Fruit fly (Drosophila melanogaster) whole organism, embryonic: ENCODE results near the gene Sec10.

Experiments used
- Adf1 ChIP-seq: fragments of 200-800 bp; sonication (Bioruptor generic); IDR thresholded peaks from 2 replicates; pipeline ENCODE4 v1.3.6; 2022; ENCODE audit warnings: missing biosample characterization, missing genetic modification characterization
- B-H1 ChIP-seq: fragments of 200-800 bp; sonication (Bioruptor generic); IDR thresholded peaks from 3 replicates; pipeline ENCODE4 v1.3.6; 2022; ENCODE audit warnings: missing biosample characterization, missing genetic modification characterization
- B-H2 ChIP-seq: fragments of 200-800 bp; sonication (Bioruptor generic); optimal IDR thresholded peaks from 2 replicates; lab custom pipeline; 2018; ENCODE audit warnings: missing biosample characterization, mild to moderate bottlenecking, missing genetic modification characterization
- CG10462 ChIP-seq: fragments of 200-800 bp; sonication (Bioruptor generic); optimal IDR thresholded peaks from 2 replicates; lab custom pipeline; 2016; ENCODE audit warnings: missing biosample characterization, missing genetic modification characterization
- CG10959 ChIP-seq: fragments of 200-800 bp; sonication (Bioruptor generic); IDR thresholded peaks from 2 replicates; pipeline ENCODE4 v1.3.6; 2022; ENCODE audit warnings: missing biosample characterization, missing genetic modification characterization
- CG11093 ChIP-seq: fragments of 200-800 bp; sonication (Bioruptor generic); IDR thresholded peaks from 3 replicates; pipeline ENCODE4 v1.3.6; 2022; ENCODE audit warnings: missing biosample characterization, missing genetic modification characterization
- CG11247 ChIP-seq: fragments of 200-800 bp; sonication (Bioruptor generic); IDR thresholded peaks from 2 replicates; pipeline ENCODE4 v1.3.6; 2022; ENCODE audit warnings: missing biosample characterization, missing genetic modification characterization
- CG11696 ChIP-seq: fragments of 200-800 bp; sonication (Bioruptor generic); IDR thresholded peaks from 2 replicates; pipeline ENCODE4 v1.3.6; 2022; ENCODE audit warnings: missing biosample characterization, missing genetic modification characterization
- CG12155 ChIP-seq: fragments of 200-800 bp; sonication (Bioruptor generic); optimal IDR thresholded peaks from 3 replicates; lab custom pipeline; 2016; ENCODE audit warnings: missing biosample characterization, missing genetic modification characterization
- CG12299 ChIP-seq: fragments of 200-800 bp; sonication (Bioruptor generic); optimal IDR thresholded peaks from 2 replicates; lab custom pipeline; 2018; ENCODE audit warnings: missing biosample characterization, mild to moderate bottlenecking, missing genetic modification characterization
- CG1233 ChIP-seq: fragments of 200-800 bp; sonication (Bioruptor generic); optimal IDR thresholded peaks from 4 replicates; lab custom pipeline; 2018; ENCODE audit warnings: missing biosample characterization, mild to moderate bottlenecking, missing genetic modification characterization
- CG12659 ChIP-seq: fragments of 200-800 bp; sonication (Bioruptor generic); optimal IDR thresholded peaks from 3 replicates; lab custom pipeline; 2017; ENCODE audit warnings: mild to moderate bottlenecking, missing biosample characterization, missing genetic modification reagents, missing genetic modification characterization
- CG1602 ChIP-seq: fragments of 200-800 bp; sonication (Bioruptor generic); optimal IDR thresholded peaks from 3 replicates; lab custom pipeline; 2016; ENCODE audit warnings: missing biosample characterization, missing genetic modification characterization
- CG18011 ChIP-seq: fragments of 200-800 bp; sonication (Bioruptor generic); optimal IDR thresholded peaks from 2 replicates; lab custom pipeline; 2017; ENCODE audit warnings: missing biosample characterization, missing genetic modification characterization, mild to moderate bottlenecking, moderate library complexity, missing genotype
- CG30431 ChIP-seq: fragments of 200-800 bp; sonication (Bioruptor generic); optimal IDR thresholded peaks from 2 replicates; lab custom pipeline; 2017; ENCODE audit warnings: missing biosample characterization, missing genetic modification characterization
- CG34376 ChIP-seq: fragments of 200-800 bp; sonication (Bioruptor generic); optimal IDR thresholded peaks from 2 replicates; lab custom pipeline; 2018; ENCODE audit warnings: missing biosample characterization, mild to moderate bottlenecking, missing genetic modification characterization
- CG43689 ChIP-seq: fragments of 200-800 bp; sonication (Bioruptor generic); IDR thresholded peaks from 2 replicates; pipeline ENCODE4 v1.3.6; 2022; ENCODE audit warnings: missing biosample characterization, missing genetic modification characterization
- CG6175 ChIP-seq: fragments of 200-800 bp; sonication (Bioruptor generic); IDR thresholded peaks from 3 replicates; pipeline ENCODE4 v1.3.6; 2022; ENCODE audit warnings: missing biosample characterization, missing genetic modification characterization
- CG6791 ChIP-seq: fragments of 200-800 bp; sonication (Bioruptor generic); IDR thresholded peaks from 3 replicates; pipeline ENCODE4 v1.3.6; 2022; ENCODE audit warnings: missing biosample characterization, missing genetic modification characterization; ENCODE audit not compliant: partially characterized antibody
- CG7372 ChIP-seq: fragments of 200-800 bp; sonication (Bioruptor generic); IDR thresholded peaks from 2 replicates; pipeline ENCODE4 v1.3.6; 2022; ENCODE audit warnings: missing biosample characterization, missing genetic modification characterization
- CG8765 ChIP-seq: fragments of 200-800 bp; sonication (Bioruptor generic); IDR thresholded peaks from 2 replicates; pipeline ENCODE4 v1.3.6; 2022; ENCODE audit warnings: missing biosample characterization, missing genetic modification characterization
- CG8924 ChIP-seq: fragments of 200-800 bp; optimal IDR thresholded peaks from 3 replicates; lab custom pipeline; 2019; ENCODE audit warnings: missing biosample characterization, mild to moderate bottlenecking, missing genetic modification characterization, moderate library complexity
- CG9609 ChIP-seq: fragments of 200-800 bp; sonication (Bioruptor generic); optimal IDR thresholded peaks from 3 replicates; lab custom pipeline; 2016; ENCODE audit warnings: missing biosample characterization, missing genetic modification characterization
- CG9876 ChIP-seq: fragments of 200-800 bp; sonication (Bioruptor generic); optimal IDR thresholded peaks from 2 replicates; lab custom pipeline; 2016; ENCODE audit warnings: missing biosample characterization, missing genetic modification characterization
- Dbx ChIP-seq: fragments of 200-800 bp; sonication (Bioruptor generic); IDR thresholded peaks from 3 replicates; pipeline ENCODE4 v1.3.6; 2022; ENCODE audit warnings: missing biosample characterization, missing genetic modification characterization
- Ets97D ChIP-seq: fragments of 200-800 bp; sonication (Bioruptor generic); optimal IDR thresholded peaks from 3 replicates; lab custom pipeline; 2016; ENCODE audit warnings: missing biosample characterization, missing genetic modification characterization
- H15 ChIP-seq: fragments of 200-800 bp; sonication (Bioruptor generic); IDR thresholded peaks from 3 replicates; pipeline ENCODE4 v1.3.6; 2022; ENCODE audit warnings: missing biosample characterization, missing genetic modification characterization
- Trl ChIP-seq, 3 experiments: fragments of >200 bp in 2 of 3; fragments of 200-800 bp in 1 of 3; sonication (Bioruptor generic) in 1 of 3; optimal IDR thresholded peaks; 2 replicates in 1 of 3; 3 replicates in 2 of 3; lab custom pipeline; 2016 to 2017; ENCODE audit warnings: missing biosample characterization in 1 of 3, missing genetic modification characterization in 1 of 3
- ab ChIP-seq: fragments of 200-800 bp; sonication (Bioruptor generic); optimal IDR thresholded peaks from 2 replicates; lab custom pipeline; 2016; ENCODE audit warnings: missing biosample characterization, missing genetic modification characterization
- amos ChIP-seq: fragments of 200-800 bp; sonication (Bioruptor generic); IDR thresholded peaks from 2 replicates; pipeline ENCODE4 v1.3.6; 2022; ENCODE audit warnings: missing biosample characterization, missing genetic modification characterization; ENCODE audit not compliant: partially characterized antibody
- ap ChIP-seq: fragments of 200-800 bp; sonication (Bioruptor generic); IDR thresholded peaks from 2 replicates; pipeline ENCODE4 v1.3.6; 2022; ENCODE audit warnings: missing biosample characterization, missing genetic modification characterization
- ash1 ChIP-seq: fragments of 200-800 bp; sonication (Bioruptor generic); optimal IDR thresholded peaks from 2 replicates; lab custom pipeline; 2018; ENCODE audit warnings: missing biosample characterization, mild to moderate bottlenecking, missing genetic modification characterization
- bsh ChIP-seq, 2 experiments: fragments of 200-800 bp; sonication (Bioruptor generic); optimal IDR thresholded peaks; 2 replicates each; lab custom pipeline; 2017 to 2018; ENCODE audit warnings: mild to moderate bottlenecking in 2 of 2, missing biosample characterization in 2 of 2, missing genetic modification characterization in 2 of 2, moderate library complexity in 1 of 2
- ci ChIP-seq: fragments of 200-800 bp; sonication (Bioruptor generic); IDR thresholded peaks from 3 replicates; pipeline ENCODE4 v1.3.6; 2022; ENCODE audit warnings: missing biosample characterization, missing genetic modification characterization
- dan ChIP-seq: fragments of 200-800 bp; sonication (Bioruptor generic); IDR thresholded peaks from 2 replicates; pipeline ENCODE4 v1.3.6; 2022; ENCODE audit warnings: missing biosample characterization, missing genetic modification characterization
- ewg ChIP-seq: fragments of 200-800 bp; sonication (Bioruptor generic); optimal IDR thresholded peaks from 3 replicates; lab custom pipeline; 2017; ENCODE audit warnings: mild to moderate bottlenecking, missing biosample characterization, missing genetic modification reagents, missing genetic modification characterization
- fd64A ChIP-seq: fragments of 200-800 bp; sonication (Bioruptor generic); optimal IDR thresholded peaks from 3 replicates; lab custom pipeline; 2018; ENCODE audit warnings: missing biosample characterization, mild to moderate bottlenecking, missing genetic modification characterization
- gsb-n ChIP-seq: fragments of 200-800 bp; sonication (Bioruptor generic); optimal IDR thresholded peaks from 3 replicates; lab custom pipeline; 2018; ENCODE audit warnings: missing biosample characterization, mild to moderate bottlenecking, missing genetic modification characterization
- maf-S ChIP-seq: fragments of 200-800 bp; sonication (Bioruptor generic); optimal IDR thresholded peaks from 2 replicates; lab custom pipeline; 2016; ENCODE audit warnings: missing biosample characterization, missing genetic modification characterization
- mld ChIP-seq: fragments of 200-800 bp; sonication (Bioruptor generic); IDR thresholded peaks from 3 replicates; pipeline ENCODE4 v1.3.6; 2022; ENCODE audit warnings: missing biosample characterization, missing genetic modification characterization; ENCODE audit not compliant: partially characterized antibody
- otp ChIP-seq: fragments of 200-800 bp; sonication (Bioruptor generic); IDR thresholded peaks from 3 replicates; pipeline ENCODE4, ENCODE4 v1.3.6; 2022; ENCODE audit warnings: missing biosample characterization, missing genetic modification characterization
- row ChIP-seq: fragments of 200-800 bp; sonication (Bioruptor generic); IDR thresholded peaks from 3 replicates; pipeline ENCODE4 v1.3.6; 2022; ENCODE audit warnings: missing biosample characterization, missing genetic modification characterization
- sima ChIP-seq: fragments of 200-800 bp; sonication (Bioruptor generic); optimal IDR thresholded peaks from 2 replicates; lab custom pipeline; 2016; ENCODE audit warnings: missing biosample characterization, missing genetic modification characterization
- stc ChIP-seq: fragments of 200-800 bp; sonication (Bioruptor generic); IDR thresholded peaks from 2 replicates; pipeline ENCODE4 v1.3.6; 2022; ENCODE audit warnings: missing biosample characterization, missing genetic modification characterization
- stwl ChIP-seq: fragments of 200-800 bp; sonication (Bioruptor generic); optimal IDR thresholded peaks from 3 replicates; lab custom pipeline; 2018; ENCODE audit warnings: missing biosample characterization, mild to moderate bottlenecking, missing genetic modification characterization, moderate library complexity
- twi ChIP-seq: fragments of 200-800 bp; optimal IDR thresholded peaks from 2 replicates; lab custom pipeline; 2019; ENCODE audit warnings: missing biosample characterization, mild to moderate bottlenecking, missing genetic modification characterization, moderate library complexity
- z ChIP-seq: fragments of 200-800 bp; sonication (Bioruptor generic); IDR thresholded peaks from 3 replicates; pipeline ENCODE4 v1.3.6; 2022; ENCODE audit warnings: missing biosample characterization, missing genetic modification characterization
- zen2 ChIP-seq: fragments of 200-800 bp; sonication (Bioruptor generic); IDR thresholded peaks from 3 replicates; pipeline ENCODE4 v1.3.6; 2022; ENCODE audit warnings: missing biosample characterization, missing genetic modification characterization; ENCODE audit not compliant: partially characterized antibody
- zfh2 ChIP-seq: fragments of 200-800 bp; sonication (Bioruptor generic); optimal IDR thresholded peaks from 2 replicates; lab custom pipeline; 2016; ENCODE audit warnings: missing biosample characterization, missing genetic modification characterization

Sec10 gene

DNA sequence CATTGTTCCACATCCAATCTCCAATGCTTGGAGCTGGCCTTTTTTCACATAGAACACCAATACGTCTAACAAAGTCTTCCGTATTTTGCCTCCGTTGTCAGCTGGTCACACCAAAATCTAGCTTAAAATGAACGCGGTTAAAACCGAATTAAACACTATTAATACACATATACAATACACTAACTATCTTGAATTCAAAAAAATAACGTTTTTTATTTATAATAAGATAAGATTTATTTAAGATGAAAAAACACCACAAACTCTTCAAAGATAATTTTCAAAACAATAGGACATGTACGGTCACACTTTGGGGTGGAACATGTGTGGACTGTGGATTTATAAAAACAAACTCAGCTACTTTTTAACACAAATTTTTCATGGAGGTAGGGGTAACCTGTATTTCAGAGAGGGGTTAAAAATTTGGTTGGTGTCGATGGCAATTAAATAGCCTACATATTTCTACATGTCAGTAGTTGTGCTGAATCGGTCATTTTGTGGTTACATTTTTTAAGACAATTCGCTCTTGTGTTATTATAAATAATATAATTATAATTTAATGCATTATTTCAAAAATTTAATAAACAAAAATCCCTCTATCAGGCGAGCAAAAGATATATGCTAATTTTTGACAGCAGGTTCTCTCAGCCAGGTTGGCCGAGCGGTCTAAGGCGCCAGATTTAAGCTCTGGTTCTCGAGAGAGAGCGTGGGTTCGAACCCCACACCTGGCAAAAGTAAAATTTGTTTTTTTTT lies 22.1 kb upstream of the Sec10 start, which contains the start of gene CG13605 (continued):
- TF ChIP-seq stwl (peak; percentile 55), ci (GFP tag; lab: Robert Waterston, UW) (peak; percentile 80), stc (GFP tag; lab: Robert Waterston, UW) (peak; percentile 65; the same call in 1 of the 2 replicates), CG12299 (tag; lab: Kevin White, UChicago) (peak; percentile 63), CG9876 (no peak), CG8924 (tag; lab: Kevin White, UChicago) (peak; percentile 85), zfh2 (peak; percentile 68), amos (peak; percentile 63; the same call in 1 of the 2 replicates), CG10959 (GFP tag; lab: Robert Waterston, UW) (no peak), dan (no peak), twi (tag; lab: Kevin White, UChicago) (peak; percentile 28), Ets97D (GFP tag; lab: Kevin White, UChicago) (peak; percentile 49), B-H2 (GFP tag; lab: Kevin White, UChicago) (peak; percentile 57), otp (GFP tag; lab: Robert Waterston, UW) (no peak), Adf1 (GFP tag; lab: Robert Waterston, UW) (0 out of 2 replicates have a peak, but pooled peaks have one; percentile 34), sima (no peak), row (GFP tag; lab: Robert Waterston, UW) (peak; percentile 84), CG6791 (peak; percentile 48; the same call in 2 of the 3 replicates), gsb-n (tag; lab: Kevin White, UChicago) (peak; percentile 29), ap (GFP tag; lab: Robert Waterston, UW) (peak; percentile 58), ash1 (GFP tag; lab: Kevin White, UChicago) (no peak), CG6175 (GFP tag; lab: Robert Waterston, UW) (0 out of 3 replicates have a peak, but pooled peaks have one; percentile 7), CG18011 (GFP tag; lab: Kevin White, UChicago) (peak; percentile 55), CG1602 (GFP tag; lab: Kevin White, UChicago) (peak; percentile 27), mld (no peak), fd64A (GFP tag; lab: Kevin White, UChicago) (no peak), ab (GFP tag; lab: Kevin White, UChicago) (no peak), CG10462 (GFP tag; lab: Kevin White, UChicago) (peak; percentile 26), CG34376 (peak; percentile 21), CG12659 (peak; percentile 89), CG8765 (no peak), CG12155 (GFP tag; lab: Kevin White, UChicago) (peak; percentile 75), ewg (peak; percentile 35), bsh (GFP tag; optimal IDR thresholded peaks at IDR 0.05; lab: Kevin White, UChicago) (peak; percentile 25 to 72), zen2 (GFP tag; lab: Robert Waterston, UW) (no peak), Dbx (GFP tag; lab: Robert Waterston, UW) (peak; percentile 73), CG11696 (GFP tag; lab: Robert Waterston, UW) (no peak; the same call in 1 of the 2 replicates), CG43689 (GFP tag; lab: Robert Waterston, UW) (0 out of 2 replicates have a peak, but pooled peaks have one; percentile 16), CG1233 (GFP tag; lab: Kevin White, UChicago) (peak; percentile 70), H15 (no peak), CG11093 (GFP tag; lab: Robert Waterston, UW) (no peak), maf-S (GFP tag; lab: Kevin White, UChicago) (peak; percentile 57), CG9609 (GFP tag; lab: Kevin White, UChicago) (peak; percentile 53), CG7372 (GFP tag; lab: Robert Waterston, UW) (no peak), CG30431 (peak; percentile 30), Trl (optimal IDR thresholded peaks at IDR 0.05; lab: Kevin White, UChicago) (no peak), Trl (GFP tag; optimal IDR thresholded peaks at IDR 0.05; lab: Kevin White, UChicago) (peak; percentile 62), B-H1 (GFP tag; lab: Robert Waterston, UW) (peak; percentile 59; the same call in 2 of the 3 replicates), z (GFP tag; lab: Robert Waterston, UW) (no peak), CG11247 (GFP tag; lab: Robert Waterston, UW) (peak; percentile 62)
